Worm (Caenorhabditis elegans): ENCODE data around the gene eif-2Bgamma.
A peak's percentile ranks its signal among the peaks of the same experiment; 100 is the strongest.

Gene eif-2Bgamma

DNA sequence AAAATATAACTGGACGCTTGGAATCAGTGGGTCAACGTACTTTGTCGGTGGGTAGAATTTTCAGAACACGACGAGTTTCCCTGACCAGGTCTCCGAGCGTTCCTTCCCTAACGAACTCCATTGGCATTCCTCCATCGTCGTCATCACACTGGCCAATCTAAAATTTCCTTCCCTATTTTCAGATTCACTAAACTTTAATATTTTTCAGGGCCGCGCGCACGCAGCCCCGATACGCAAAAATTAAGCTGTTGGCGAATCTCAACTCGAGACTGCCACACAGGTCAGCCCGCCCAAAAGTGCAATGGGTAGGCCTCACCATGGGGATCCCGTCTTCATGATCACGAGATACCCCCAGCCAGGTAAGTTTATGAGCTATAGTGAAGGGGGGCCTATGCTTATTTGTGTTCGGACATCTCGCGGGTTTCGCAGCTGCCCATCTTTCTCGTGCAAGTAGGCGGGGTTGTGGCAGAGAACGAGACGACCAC, 785 bp upstream of the eif-2Bgamma start:
- TF ChIP-seq daf-12 (tag; optimal IDR thresholded peaks at IDR 0.05): peak; percentile 5
- no peak for TF ChIP-seq nhr-28 (tag; optimal IDR thresholded peaks at IDR 0.05)
- TF ChIP-seq snpc-4 (tag; optimal IDR thresholded peaks at IDR 0.05): peak; percentile 99
- peak; percentile 49 for TF ChIP-seq nhr-23 (tag; optimal IDR thresholded peaks at IDR 0.05)
- no peak for TF ChIP-seq ztf-4 (tag; optimal IDR thresholded peaks at IDR 0.05)
- peak; percentile 44 for TF ChIP-seq pqm-1 (tag; optimal IDR thresholded peaks at IDR 0.05)
- peak; percentile 62 for TF ChIP-seq nhr-43 (tag; optimal IDR thresholded peaks at IDR 0.05; ENCODE audit: poor library complexity, severe bottlenecking)
- peak; percentile 66 for TF ChIP-seq nfya-1 (tag; optimal IDR thresholded peaks at IDR 0.05; ENCODE audit: insufficient read depth)
- TF ChIP-seq elt-1 (tag; optimal IDR thresholded peaks at IDR 0.05): no peak
- peak; percentile 65 for TF ChIP-seq lin-15B (tag; optimal IDR thresholded peaks at IDR 0.05)
- TF ChIP-seq zag-1 (tag; optimal IDR thresholded peaks at IDR 0.05): no peak
- no peak for TF ChIP-seq nhr-76 (tag; optimal IDR thresholded peaks at IDR 0.05)
- TF ChIP-seq elt-2 (tag; optimal IDR thresholded peaks at IDR 0.05): peak; percentile 23
- peak; percentile 67 for TF ChIP-seq nhr-25 (tag; optimal IDR thresholded peaks at IDR 0.05)
- TF ChIP-seq ama-1 (optimal IDR thresholded peaks at IDR 0.05): peak; percentile 97
- peak; percentile 39 for TF ChIP-seq pha-4 (tag; optimal IDR thresholded peaks at IDR 0.05)
- TF ChIP-seq lsy-12 (tag; optimal IDR thresholded peaks at IDR 0.05): peak; percentile 72
- peak; percentile 48 for TF ChIP-seq ceh-82 (tag; optimal IDR thresholded peaks at IDR 0.05)
- peak; percentile 83 for TF ChIP-seq R02D3.7 (tag; optimal IDR thresholded peaks at IDR 0.05)
- TF ChIP-seq tbx-2 (tag; optimal IDR thresholded peaks at IDR 0.05): peak; percentile 48
- TF ChIP-seq nhr-77 (tag; optimal IDR thresholded peaks at IDR 0.05): peak; percentile 73
- no peak for TF ChIP-seq mml-1 (tag; optimal IDR thresholded peaks at IDR 0.05)
- TF ChIP-seq nhr-12 (tag; optimal IDR thresholded peaks at IDR 0.05): no peak
- TF ChIP-seq jun-1 (tag; optimal IDR thresholded peaks at IDR 0.05): peak; percentile 3
- TF ChIP-seq egl-27 (tag; optimal IDR thresholded peaks at IDR 0.05): no peak
- TF ChIP-seq ceh-28 (tag; optimal IDR thresholded peaks at IDR 0.05): peak; percentile 61
- peak; percentile 5 for TF ChIP-seq hmg-11 (tag; optimal IDR thresholded peaks at IDR 0.05)
- TF ChIP-seq fkh-2 (tag; optimal IDR thresholded peaks at IDR 0.05): no peak
- peak; percentile 81 for TF ChIP-seq lin-39 (tag; optimal IDR thresholded peaks at IDR 0.05)
- peak in 1 of 3 experiments; percentile 25 for TF ChIP-seq elt-3 (tag; optimal IDR thresholded peaks at IDR 0.05)

- no peak for TF ChIP-seq nhr-237 (tag; optimal IDR thresholded peaks at IDR 0.05)
- TF ChIP-seq daf-12 (tag; optimal IDR thresholded peaks at IDR 0.05): no peak
- TF ChIP-seq elt-1 (tag; optimal IDR thresholded peaks at IDR 0.05): no peak
- no peak for TF ChIP-seq tbx-2 (tag; optimal IDR thresholded peaks at IDR 0.05)
These were observed 1.9 kb downstream of the eif-2Bgamma start, which contains the start of gene tra-2 for ce11 chrII:6965573-6965972. Gene tra-2 (minus strand): TSS chrII:6965673.

DNA sequence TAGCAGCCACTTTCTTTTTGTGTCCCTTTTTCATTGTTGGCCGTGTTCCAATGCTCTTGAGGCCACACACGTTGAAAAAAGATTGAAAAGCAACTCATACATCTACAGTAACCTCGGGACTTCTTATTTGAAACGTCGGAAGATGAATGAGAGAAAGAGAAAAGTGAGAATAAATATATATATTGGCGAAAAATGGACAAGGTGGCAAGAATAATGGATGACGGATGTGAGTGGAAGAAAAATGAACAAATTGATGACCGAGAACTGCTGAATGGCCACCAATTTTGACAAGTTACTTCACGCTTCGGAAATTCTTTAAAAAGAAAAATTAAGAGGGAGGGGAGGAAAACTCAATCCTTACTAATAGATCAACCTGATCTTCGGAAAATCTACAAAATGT, 9.3 kb downstream of the eif-2Bgamma start:
- TF ChIP-seq egl-27 (tag; optimal IDR thresholded peaks at IDR 0.05): no peak
- TF ChIP-seq zag-1 (tag; optimal IDR thresholded peaks at IDR 0.05): no peak
- no peak for TF ChIP-seq nhr-76 (tag; optimal IDR thresholded peaks at IDR 0.05)
- no peak for TF ChIP-seq ceh-82 (tag; optimal IDR thresholded peaks at IDR 0.05)
- TF ChIP-seq ZK546.5 (tag; optimal IDR thresholded peaks at IDR 0.05): no peak

ce11 chrII:6955084-6955697, 12.3 kb downstream of the eif-2Bgamma start:
- TF ChIP-seq mml-1 (tag; optimal IDR thresholded peaks at IDR 0.05) (no peak), elt-2 (tag; optimal IDR thresholded peaks at IDR 0.05) (peak; percentile 42)

- TF ChIP-seq jun-1 (tag; optimal IDR thresholded peaks at IDR 0.05) (peak; percentile 91), nhr-43 (tag; optimal IDR thresholded peaks at IDR 0.05; ENCODE audit: poor library complexity, severe bottlenecking) (peak; percentile 85), eor-1 (tag; optimal IDR thresholded peaks at IDR 0.05) (no peak), pqm-1 (tag; optimal IDR thresholded peaks at IDR 0.05) (peak; percentile 90), tbx-2 (tag; optimal IDR thresholded peaks at IDR 0.05) (peak; percentile 86), nhr-12 (tag; optimal IDR thresholded peaks at IDR 0.05) (no peak), nhr-23 (tag; optimal IDR thresholded peaks at IDR 0.05) (peak; percentile 93), fkh-10 (GFP tag; optimal IDR thresholded peaks at IDR 0.05) (peak; percentile 92), pha-4 (tag; optimal IDR thresholded peaks at IDR 0.05) (peak; percentile 98), nfya-1 (tag; optimal IDR thresholded peaks at IDR 0.05; ENCODE audit: insufficient read depth) (peak; percentile 98), mdl-1 (tag; optimal IDR thresholded peaks at IDR 0.05) (peak; percentile 86), lin-39 (tag; optimal IDR thresholded peaks at IDR 0.05) (peak; percentile 99), ztf-4 (tag; optimal IDR thresholded peaks at IDR 0.05) (peak; percentile 60), zag-1 (tag; optimal IDR thresholded peaks at IDR 0.05) (no peak), aly-2 (tag; optimal IDR thresholded peaks at IDR 0.05) (peak; percentile 42), ceh-16 (tag; optimal IDR thresholded peaks at IDR 0.05) (no peak), nhr-76 (tag; optimal IDR thresholded peaks at IDR 0.05) (no peak), ZK546.5 (tag; optimal IDR thresholded peaks at IDR 0.05) (no peak), hmg-11 (tag; optimal IDR thresholded peaks at IDR 0.05) (peak; percentile 100), sea-2 (GFP tag; optimal IDR thresholded peaks at IDR 0.05) (peak; percentile 73), ceh-82 (tag; optimal IDR thresholded peaks at IDR 0.05) (peak; percentile 84), nhr-28 (tag; optimal IDR thresholded peaks at IDR 0.05) (no peak), R02D3.7 (tag; optimal IDR thresholded peaks at IDR 0.05) (peak; percentile 90), elt-2 (tag; optimal IDR thresholded peaks at IDR 0.05) (peak; percentile 82), snpc-4 (tag; optimal IDR thresholded peaks at IDR 0.05) (peak; percentile 96), unc-62 (GFP tag; optimal IDR thresholded peaks at IDR 0.05) (peak; percentile 72), nhr-25 (tag; optimal IDR thresholded peaks at IDR 0.05) (peak; percentile 90), elt-1 (tag; optimal IDR thresholded peaks at IDR 0.05) (peak; percentile 45), daf-12 (tag; optimal IDR thresholded peaks at IDR 0.05) (peak; percentile 54)
These were observed 16.1 kb downstream of the eif-2Bgamma start, which contains the start of the genes malt-1 and ceh-38 for ce11 chrII:6951250-6951806. Gene malt-1 (minus strand): TSS chrII:6951300. Gene ceh-38 (plus strand): TSS chrII:6951526.
